Fruit fly (Drosophila melanogaster) whole organism, embryonic: ENCODE measurements around the gene CG4770.

Experiments
- CG10654 ChIP-seq: fragments of 200-800 bp; sonication (Bioruptor generic); optimal IDR thresholded peaks from 2 replicates; lab custom pipeline; 2016; ENCODE audit warnings: missing biosample characterization, missing genetic modification characterization
- CG12104 ChIP-seq: fragments of 200-800 bp; sonication (Bioruptor generic); optimal IDR thresholded peaks from 3 replicates; lab custom pipeline; 2016; ENCODE audit warnings: missing biosample characterization, missing genetic modification characterization
- CG13624 ChIP-seq: fragments of 200-800 bp; sonication (Bioruptor generic); optimal IDR thresholded peaks from 2 replicates; lab custom pipeline; 2016; ENCODE audit warnings: missing biosample characterization, missing genetic modification characterization
- CG15011 ChIP-seq: fragments of 200-800 bp; sonication (Bioruptor generic); optimal IDR thresholded peaks from 3 replicates; lab custom pipeline; 2018; ENCODE audit warnings: missing biosample characterization, mild to moderate bottlenecking, missing genetic modification characterization
- CG15073 ChIP-seq: fragments of 200-800 bp; sonication (Bioruptor generic); optimal IDR thresholded peaks from 2 replicates; lab custom pipeline; 2016; ENCODE audit warnings: missing biosample characterization, missing genetic modification characterization
- CG16815 ChIP-seq: fragments of 200-800 bp; sonication (Bioruptor generic); optimal IDR thresholded peaks from 3 replicates; lab custom pipeline; 2017; ENCODE audit warnings: missing biosample characterization, mild to moderate bottlenecking, missing genetic modification characterization
- CG17361 ChIP-seq: fragments of 200-800 bp; sonication (Bioruptor generic); IDR thresholded peaks from 3 replicates; pipeline ENCODE4 v1.3.6; 2022; ENCODE audit warnings: missing biosample characterization, missing genetic modification characterization
- CG18262 ChIP-seq: fragments of 200-800 bp; optimal IDR thresholded peaks from 3 replicates; lab custom pipeline; 2019; ENCODE audit warnings: missing biosample characterization, mild to moderate bottlenecking, missing genetic modification characterization, moderate library complexity
- CG3838 ChIP-seq: fragments of 200-800 bp; sonication (Bioruptor generic); optimal IDR thresholded peaks from 3 replicates; lab custom pipeline; 2016; ENCODE audit warnings: missing biosample characterization, missing genetic modification characterization
- CG42726 ChIP-seq: fragments of 200-800 bp; sonication (Bioruptor generic); IDR thresholded peaks from 2 replicates; pipeline ENCODE4 v1.3.6; 2022; ENCODE audit warnings: missing biosample characterization, missing genetic modification characterization; ENCODE audit not compliant: partially characterized antibody
- CG4730 ChIP-seq: fragments of 200-800 bp; sonication (Bioruptor generic); IDR thresholded peaks from 2 replicates; pipeline ENCODE4 v1.3.6; 2022; ENCODE audit warnings: missing biosample characterization, missing genetic modification characterization
- CG6854 ChIP-seq: fragments of 200-800 bp; sonication (Bioruptor generic); optimal IDR thresholded peaks from 3 replicates; lab custom pipeline; 2017; ENCODE audit warnings: missing biosample characterization, mild to moderate bottlenecking, missing genetic modification characterization
- CG7786 ChIP-seq: fragments of 200-800 bp; sonication (Bioruptor generic); optimal IDR thresholded peaks from 2 replicates; lab custom pipeline; 2016; ENCODE audit warnings: missing biosample characterization, missing genetic modification characterization
- CG7839 ChIP-seq: fragments of 200-800 bp; sonication (Bioruptor generic); optimal IDR thresholded peaks from 3 replicates; lab custom pipeline; 2018; ENCODE audit warnings: missing biosample characterization, mild to moderate bottlenecking, missing genetic modification characterization, moderate library complexity
- CG7987 ChIP-seq: fragments of 200-800 bp; sonication (Bioruptor generic); optimal IDR thresholded peaks from 2 replicates; lab custom pipeline; 2018; ENCODE audit warnings: missing biosample characterization, mild to moderate bottlenecking, missing genetic modification characterization, moderate library complexity
- CG8281 ChIP-seq: fragments of 200-800 bp; sonication (Bioruptor generic); optimal IDR thresholded peaks from 2 replicates; lab custom pipeline; 2018; ENCODE audit warnings: missing biosample characterization, mild to moderate bottlenecking, missing genetic modification characterization, moderate library complexity
- Ets97D ChIP-seq: fragments of 200-800 bp; sonication (Bioruptor generic); optimal IDR thresholded peaks from 3 replicates; lab custom pipeline; 2016; ENCODE audit warnings: missing biosample characterization, missing genetic modification characterization
- Fer2 ChIP-seq: fragments of 200-800 bp; sonication (Bioruptor generic); optimal IDR thresholded peaks from 2 replicates; lab custom pipeline; 2018; ENCODE audit warnings: missing biosample characterization, mild to moderate bottlenecking, missing genetic modification characterization, moderate library complexity
- Hey ChIP-seq: fragments of 200-800 bp; sonication (Bioruptor generic); optimal IDR thresholded peaks from 3 replicates; lab custom pipeline; 2018; ENCODE audit warnings: missing biosample characterization, mild to moderate bottlenecking, missing genetic modification characterization
- Hmx ChIP-seq: fragments of 200-800 bp; sonication (Bioruptor generic); optimal IDR thresholded peaks from 2 replicates; lab custom pipeline; 2016; ENCODE audit warnings: missing biosample characterization, missing genetic modification characterization
- Max ChIP-seq: fragments of 200-800 bp; sonication (Bioruptor generic); optimal IDR thresholded peaks from 2 replicates; lab custom pipeline; 2016; ENCODE audit warnings: missing biosample characterization, mild to moderate bottlenecking, missing genetic modification characterization
- PHDP ChIP-seq: fragments of 200-800 bp; sonication (Bioruptor generic); optimal IDR thresholded peaks from 3 replicates; lab custom pipeline; 2018; ENCODE audit warnings: missing biosample characterization, mild to moderate bottlenecking, missing genetic modification characterization, moderate library complexity
- Ssrp ChIP-seq: fragments of 200-800 bp; sonication (Bioruptor generic); optimal IDR thresholded peaks from 2 replicates; lab custom pipeline; 2018; ENCODE audit warnings: missing biosample characterization, mild to moderate bottlenecking, missing genetic modification characterization, moderate library complexity
- Vsx1 ChIP-seq: fragments of 200-800 bp; sonication (Bioruptor generic); optimal IDR thresholded peaks from 2 replicates; lab custom pipeline; 2017; ENCODE audit warnings: missing biosample characterization, mild to moderate bottlenecking, missing genetic modification characterization, missing genetic modification reagents
- al ChIP-seq: fragments of 200-800 bp; sonication (Bioruptor generic); IDR thresholded peaks from 2 replicates; pipeline ENCODE4 v1.3.6; 2022; ENCODE audit warnings: missing biosample characterization, missing genetic modification characterization
- ase ChIP-seq: fragments of 200-800 bp; sonication (Bioruptor generic); IDR thresholded peaks from 3 replicates; pipeline ENCODE4 v1.3.6; 2022; ENCODE audit warnings: missing biosample characterization, missing genetic modification characterization
- bbx ChIP-seq: fragments of 200-800 bp; sonication (Bioruptor generic); IDR thresholded peaks from 2 replicates; pipeline ENCODE4 v1.3.6; 2022; ENCODE audit warnings: missing biosample characterization, missing genetic modification characterization; ENCODE audit not compliant: partially characterized antibody
- bigmax ChIP-seq: fragments of 200-800 bp; sonication (Bioruptor generic); optimal IDR thresholded peaks from 2 replicates; lab custom pipeline; 2018; ENCODE audit warnings: missing biosample characterization, mild to moderate bottlenecking, missing genetic modification characterization
- cas ChIP-seq: fragments of 200-800 bp; sonication (Bioruptor generic); IDR thresholded peaks from 2 replicates; pipeline ENCODE4 v1.3.6; 2022; ENCODE audit warnings: missing biosample characterization, missing genetic modification characterization
- dimm ChIP-seq: fragments of 200-800 bp; sonication (Bioruptor generic); IDR thresholded peaks from 2 replicates; pipeline ENCODE4 v1.3.6; 2022; ENCODE audit warnings: missing biosample characterization, missing genetic modification characterization
- ems ChIP-seq: fragments of 200-800 bp; sonication (Bioruptor generic); optimal IDR thresholded peaks from 3 replicates; lab custom pipeline; 2016; ENCODE audit warnings: missing biosample characterization, missing genetic modification characterization
- esg ChIP-seq: fragments of 200-800 bp; sonication (Bioruptor generic); conservative IDR thresholded peaks from 2 replicates; pipeline ENCODE4 v1.3.6; 2022; ENCODE audit warnings: missing biosample characterization, missing genetic modification characterization
- fd64A ChIP-seq: fragments of 200-800 bp; sonication (Bioruptor generic); optimal IDR thresholded peaks from 3 replicates; lab custom pipeline; 2018; ENCODE audit warnings: missing biosample characterization, mild to moderate bottlenecking, missing genetic modification characterization
- gce ChIP-seq: fragments of 200-800 bp; sonication (Bioruptor generic); IDR thresholded peaks from 3 replicates; pipeline ENCODE4 v1.3.6; 2022; ENCODE audit warnings: missing biosample characterization, missing genetic modification characterization
- grau ChIP-seq: fragments of 200-800 bp; optimal IDR thresholded peaks from 3 replicates; lab custom pipeline; 2019; ENCODE audit warnings: missing biosample characterization, mild to moderate bottlenecking, missing genetic modification characterization, moderate library complexity
- ken ChIP-seq: fragments of 200-800 bp; sonication (Bioruptor generic); IDR thresholded peaks from 3 replicates; pipeline ENCODE4 v1.3.6; 2022; ENCODE audit warnings: missing biosample characterization, missing genetic modification characterization
- lab ChIP-seq: fragments of 200-800 bp; sonication (Bioruptor generic); optimal IDR thresholded peaks from 3 replicates; lab custom pipeline; 2017; ENCODE audit warnings: missing biosample characterization, missing genetic modification characterization, mild to moderate bottlenecking, moderate library complexity, missing genetic modification reagents
- luna ChIP-seq: fragments of 200-800 bp; sonication (Bioruptor generic); optimal IDR thresholded peaks from 2 replicates; lab custom pipeline; 2016; ENCODE audit warnings: missing biosample characterization, missing genetic modification characterization
- odd ChIP-seq: fragments of 200-800 bp; sonication (Bioruptor generic); optimal IDR thresholded peaks from 2 replicates; lab custom pipeline; 2017; ENCODE audit warnings: missing biosample characterization, mild to moderate bottlenecking, missing genetic modification characterization
- pfk ChIP-seq: fragments of 200-800 bp; sonication (Bioruptor generic); optimal IDR thresholded peaks from 2 replicates; lab custom pipeline; 2018; ENCODE audit warnings: missing biosample characterization, mild to moderate bottlenecking, missing genetic modification characterization, moderate library complexity
- pnt ChIP-seq: fragments of 200-800 bp; sonication (Bioruptor generic); optimal IDR thresholded peaks from 3 replicates; lab custom pipeline; 2016; ENCODE audit warnings: missing biosample characterization, missing genetic modification characterization
- ranshi ChIP-seq: fragments of 200-800 bp; sonication (Bioruptor generic); IDR thresholded peaks from 2 replicates; pipeline ENCODE4 v1.3.6; 2022; ENCODE audit warnings: missing biosample characterization, missing genetic modification characterization
- ro ChIP-seq: fragments of 200-800 bp; sonication (Bioruptor generic); IDR thresholded peaks from 2 replicates; pipeline ENCODE4 v1.3.6; 2022; ENCODE audit warnings: missing biosample characterization, missing genetic modification characterization
- slou ChIP-seq: fragments of 200-800 bp; sonication (Bioruptor generic); optimal IDR thresholded peaks from 3 replicates; lab custom pipeline; 2016; ENCODE audit warnings: missing biosample characterization, missing genetic modification characterization
- so ChIP-seq: fragments of 200-800 bp; sonication (Bioruptor generic); IDR thresholded peaks from 3 replicates; pipeline ENCODE4 v1.3.6; 2022; ENCODE audit warnings: missing biosample characterization, missing genetic modification characterization
- sqz ChIP-seq: fragments of 200-800 bp; sonication (Bioruptor generic); optimal IDR thresholded peaks from 3 replicates; lab custom pipeline; 2018; ENCODE audit warnings: missing biosample characterization, mild to moderate bottlenecking, missing genetic modification characterization
- sug ChIP-seq: fragments of 200-800 bp; optimal IDR thresholded peaks from 2 replicates; lab custom pipeline; 2019; ENCODE audit warnings: missing biosample characterization, mild to moderate bottlenecking, missing genetic modification characterization, moderate library complexity
- tap ChIP-seq: fragments of 200-800 bp; optimal IDR thresholded peaks from 3 replicates; lab custom pipeline; 2019; ENCODE audit warnings: missing biosample characterization, mild to moderate bottlenecking, missing genetic modification characterization, moderate library complexity
- tin ChIP-seq: fragments of 200-800 bp; sonication (Bioruptor generic); optimal IDR thresholded peaks from 3 replicates; lab custom pipeline; 2016; ENCODE audit warnings: missing biosample characterization, missing genetic modification characterization
- vfl ChIP-seq: fragments of 200-800 bp; sonication (Bioruptor generic); optimal IDR thresholded peaks from 2 replicates; lab custom pipeline; 2016; ENCODE audit warnings: missing biosample characterization, missing genetic modification characterization
- zf30C ChIP-seq: fragments of 200-800 bp; sonication (Bioruptor generic); optimal IDR thresholded peaks from 3 replicates; lab custom pipeline; 2018; ENCODE audit warnings: missing biosample characterization, mild to moderate bottlenecking, missing genetic modification characterization

The CG4770 gene

DNA sequence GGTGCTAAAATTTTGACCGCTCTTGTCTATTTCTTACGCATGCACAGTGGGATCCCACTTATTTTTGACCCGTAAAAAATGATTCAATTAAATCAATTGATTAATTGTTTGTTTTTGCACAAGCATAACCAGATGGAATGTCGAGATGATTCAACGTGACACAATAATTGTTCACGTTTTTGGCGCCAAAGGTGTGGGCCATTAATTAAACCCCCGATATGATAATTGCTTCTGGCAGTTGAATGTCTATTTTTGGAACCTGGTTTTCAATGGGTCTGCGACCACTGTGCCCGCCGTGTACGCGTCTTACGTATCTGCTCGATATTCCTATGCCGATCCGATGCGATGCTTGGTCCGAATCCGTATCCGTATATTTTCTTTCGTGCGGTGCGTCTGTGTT lies 26.3 kb upstream of the CG4770 start (continued):
- peak; percentile 61 for TF ChIP-seq Ssrp (tag; lab: Kevin White, UChicago)
- TF ChIP-seq ro (GFP tag; lab: Robert Waterston, UW): peak; percentile 32; the same call in 1 of the 2 replicates
- TF ChIP-seq Vsx1 (GFP tag; lab: Kevin White, UChicago): no peak
- peak; percentile 50 for TF ChIP-seq CG8281 (tag; lab: Kevin White, UChicago)
- peak; percentile 49 for TF ChIP-seq CG13624 (GFP tag; lab: Kevin White, UChicago)
- TF ChIP-seq odd (GFP tag; lab: Kevin White, UChicago): peak; percentile 56
- TF ChIP-seq cas: no peak
- TF ChIP-seq ems: peak; percentile 80
- peak; percentile 50 for TF ChIP-seq CG16815 (GFP tag; lab: Kevin White, UChicago)
- TF ChIP-seq CG15073 (GFP tag; lab: Kevin White, UChicago): no peak
- TF ChIP-seq CG18262 (tag; lab: Kevin White, UChicago): peak; percentile 78
- TF ChIP-seq CG12104 (GFP tag; lab: Kevin White, UChicago): peak; percentile 34
- no peak for TF ChIP-seq sqz
- no peak for TF ChIP-seq Hmx (GFP tag; lab: Kevin White, UChicago)
- peak; percentile 37 for TF ChIP-seq CG7987
- TF ChIP-seq pfk (GFP tag; lab: Kevin White, UChicago): no peak
- peak; percentile 63 for TF ChIP-seq CG4730 (GFP tag; lab: Robert Waterston, UW)
- TF ChIP-seq CG42726: no peak
- TF ChIP-seq so (GFP tag; lab: Robert Waterston, UW): peak; percentile 71; the same call in 2 of the 3 replicates
- TF ChIP-seq slou (GFP tag; lab: Kevin White, UChicago): peak; percentile 24
- peak; percentile 76 for TF ChIP-seq al (GFP tag; lab: Robert Waterston, UW)
- peak; percentile 17 for TF ChIP-seq Fer2 (tag; lab: Kevin White, UChicago)
- no peak for TF ChIP-seq zf30C (GFP tag; lab: Kevin White, UChicago)
- TF ChIP-seq ken: peak; percentile 71; the same call in 1 of the 3 replicates
- TF ChIP-seq ase (GFP tag; lab: Robert Waterston, UW): peak; percentile 34; the same call in 1 of the 3 replicates
- peak; percentile 71 for TF ChIP-seq PHDP (tag; lab: Kevin White, UChicago)
- peak; percentile 29 for TF ChIP-seq vfl
- TF ChIP-seq dimm (GFP tag; lab: Robert Waterston, UW): peak; percentile 49; the same call in 1 of the 2 replicates
- TF ChIP-seq grau (tag; lab: Kevin White, UChicago): peak; percentile 70
- TF ChIP-seq tin (GFP tag; lab: Kevin White, UChicago): peak; percentile 74
- TF ChIP-seq sug (tag; lab: Kevin White, UChicago): peak; percentile 58
- peak; percentile 44 for TF ChIP-seq CG6854
- peak; percentile 70 for TF ChIP-seq lab (GFP tag; lab: Kevin White, UChicago)
- peak; percentile 82 for TF ChIP-seq CG7839
- peak; percentile 64; the same call in 1 of the 2 replicates for TF ChIP-seq ranshi
- no peak for TF ChIP-seq bigmax (GFP tag; lab: Kevin White, UChicago)
- TF ChIP-seq pnt (GFP tag; lab: Kevin White, UChicago): peak; percentile 69
- peak; percentile 59 for TF ChIP-seq CG10654
- TF ChIP-seq fd64A (GFP tag; lab: Kevin White, UChicago): peak; percentile 47
- peak; percentile 44; the same call in 1 of the 2 replicates for TF ChIP-seq bbx (GFP tag; lab: Robert Waterston, UW)
- peak; percentile 73 for TF ChIP-seq esg
- TF ChIP-seq gce (GFP tag; lab: Robert Waterston, UW): peak; percentile 69; the same call in 2 of the 3 replicates
- peak; percentile 31 for TF ChIP-seq Max (GFP tag; lab: Kevin White, UChicago)
- TF ChIP-seq Hey (tag; lab: Kevin White, UChicago): no peak
- TF ChIP-seq Ets97D (GFP tag; lab: Kevin White, UChicago): peak; percentile 16
- peak; percentile 71 for TF ChIP-seq tap (tag; lab: Kevin White, UChicago)
- TF ChIP-seq luna (GFP tag; lab: Kevin White, UChicago): peak; percentile 33
- no peak for TF ChIP-seq CG3838 (GFP tag; lab: Kevin White, UChicago)
- peak; percentile 68 for TF ChIP-seq CG7786 (GFP tag; lab: Kevin White, UChicago)
- peak; percentile 84 for TF ChIP-seq CG17361 (GFP tag; lab: Robert Waterston, UW)
- peak; percentile 43 for TF ChIP-seq CG15011 (GFP tag; lab: Kevin White, UChicago)
